Fruit fly (Drosophila melanogaster): ENCODE measurements around the gene CG2924.

Gene CG2924

dm6 chrX:2297428-2298200 is 27.1 kb upstream of the CG2924 start (continued):
- TF ChIP-seq Hr78 (GFP tag; optimal IDR thresholded peaks at IDR 0.05) (peak in 1 of 2 experiments; percentile 94), mam (GFP tag; optimal IDR thresholded peaks at IDR 0.05) (peak; percentile 99), CG6654 (GFP tag; optimal IDR thresholded peaks at IDR 0.05) (peak; percentile 92), CG15073 (GFP tag; optimal IDR thresholded peaks at IDR 0.05) (peak; percentile 84), gsb-n (tag; optimal IDR thresholded peaks at IDR 0.05) (peak; percentile 98), Sox102F (GFP tag; optimal IDR thresholded peaks at IDR 0.05) (peak; percentile 99), CG15514 (GFP tag; optimal IDR thresholded peaks at IDR 0.05) (peak; percentile 94), CG9817 (tag; optimal IDR thresholded peaks at IDR 0.05) (peak; percentile 98), cad (GFP tag; optimal IDR thresholded peaks at IDR 0.05) (no peak), CG5180 (GFP tag; optimal IDR thresholded peaks at IDR 0.05) (peak; percentile 91), Ptx1 (GFP tag; IDR thresholded peaks at IDR 0.05) (peak; percentile 99), CG2129 (GFP tag; IDR thresholded peaks at IDR 0.05; ENCODE audit: partially characterized antibody) (no peak), CG7987 (GFP tag; optimal IDR thresholded peaks at IDR 0.05) (peak; percentile 95), CG6689 (GFP tag; IDR thresholded peaks at IDR 0.05) (peak; percentile 98), Ada2b (GFP tag; IDR thresholded peaks at IDR 0.05) (peak; percentile 98), CG33213 (GFP tag; optimal IDR thresholded peaks at IDR 0.05) (peak; percentile 99), CG17568 (GFP tag; optimal IDR thresholded peaks at IDR 0.05) (peak; percentile 97), CG7839 (tag; optimal IDR thresholded peaks at IDR 0.05) (peak; percentile 99), CG18476 (GFP tag; optimal IDR thresholded peaks at IDR 0.05) (peak; percentile 97), Adf1 (GFP tag; IDR thresholded peaks at IDR 0.05) (peak; percentile 98), Doc3 (GFP tag; IDR thresholded peaks at IDR 0.05; ENCODE audit: partially characterized antibody) (no peak), tap (tag; optimal IDR thresholded peaks at IDR 0.05) (peak; percentile 99), ken (GFP tag; IDR thresholded peaks at IDR 0.05) (peak; percentile 99), twi (tag; optimal IDR thresholded peaks at IDR 0.05) (peak; percentile 94), CG4617 (GFP tag; optimal IDR thresholded peaks at IDR 0.05; ENCODE audit: borderline replicate concordance) (peak; percentile 99), hth (optimal IDR thresholded peaks at IDR 0.05) (no peak), sisA (GFP tag; IDR thresholded peaks at IDR 0.05) (peak; percentile 99), Dref (GFP tag; IDR thresholded peaks at IDR 0.05) (peak; percentile 41; the same call in 1 of the 2 replicates), Mrtf (GFP tag; IDR thresholded peaks at IDR 0.05) (peak; percentile 98), Hr3 (GFP tag; optimal IDR thresholded peaks at IDR 0.05) (peak; percentile 99), exex (tag; optimal IDR thresholded peaks at IDR 0.05) (peak; percentile 89), MTF-1 (GFP tag; optimal IDR thresholded peaks at IDR 0.05; ENCODE audit: borderline replicate concordance) (peak; percentile 97), CG12659 (GFP tag; optimal IDR thresholded peaks at IDR 0.05) (peak; percentile 99), Dek (tag; optimal IDR thresholded peaks at IDR 0.05) (peak; percentile 99), MESR4 (GFP tag; optimal IDR thresholded peaks at IDR 0.05) (peak; percentile 78), CG9876 (GFP tag; optimal IDR thresholded peaks at IDR 0.05) (peak; percentile 98), insv (GFP tag; optimal IDR thresholded peaks at IDR 0.05) (peak; percentile 53 to 61), scrt (GFP tag; optimal IDR thresholded peaks at IDR 0.05) (peak; percentile 96), CG1233 (GFP tag; optimal IDR thresholded peaks at IDR 0.05) (peak; percentile 97), gfzf (GFP tag; optimal IDR thresholded peaks at IDR 0.05) (peak; percentile 41), E2f1 (GFP tag; IDR thresholded peaks at IDR 0.05) (peak; percentile 98), CG43689 (GFP tag; IDR thresholded peaks at IDR 0.05) (peak; percentile 96), pzg (GFP tag; optimal IDR thresholded peaks at IDR 0.05) (peak; percentile 33), CG11504 (tag; optimal IDR thresholded peaks at IDR 0.05) (peak; percentile 98), CG12104 (GFP tag; optimal IDR thresholded peaks at IDR 0.05) (peak; percentile 96), abd-A (tag; optimal IDR thresholded peaks at IDR 0.05) (peak; percentile 92), ftz-f1 (GFP tag; optimal IDR thresholded peaks at IDR 0.05) (peak; percentile 95), ewg (GFP tag; optimal IDR thresholded peaks at IDR 0.05) (peak; percentile 98)

Data from whole organism, embryonic.